Worm (Caenorhabditis elegans): Measurements from ENCODE around the gene cuc-1.

DNA sequence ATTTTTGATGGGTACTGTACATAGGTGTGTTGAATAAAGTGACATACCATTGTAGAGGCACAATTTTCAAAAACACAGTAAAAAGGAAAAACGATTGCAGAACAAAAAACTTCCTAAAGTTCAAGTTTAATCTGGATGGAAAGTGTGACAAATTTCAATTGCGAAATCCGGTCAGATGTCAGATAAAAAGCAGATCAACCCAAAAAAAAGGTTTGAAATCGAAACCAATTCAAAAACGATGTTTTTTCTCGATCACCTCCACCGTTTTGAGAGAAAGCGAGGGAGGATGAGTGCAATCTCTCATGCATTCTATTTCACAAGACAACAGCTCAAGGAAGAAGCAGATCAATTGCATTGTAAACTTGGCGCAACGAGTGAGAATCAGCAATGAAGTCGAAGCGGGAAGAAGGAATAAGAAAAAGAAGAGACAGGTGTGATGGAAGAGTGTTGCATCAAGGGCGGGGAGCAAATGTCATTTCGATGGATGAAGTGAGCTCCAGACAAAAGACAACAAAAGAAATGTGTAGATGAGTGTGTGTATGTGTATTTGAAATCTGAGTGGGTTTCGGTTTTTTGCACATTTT lies 19.4 kb upstream of the cuc-1 start:
- TF ChIP-seq lin-13 (tag; optimal IDR thresholded peaks at IDR 0.05) (no peak), mls-2 (tag; optimal IDR thresholded peaks at IDR 0.05) (no peak), elt-3 (tag; optimal IDR thresholded peaks at IDR 0.05) (no peak), nhr-12 (tag; optimal IDR thresholded peaks at IDR 0.05) (no peak)

All from whole organism, mixed stage, embryonic.